Worm (Caenorhabditis elegans) whole organism, L4/young adult: ENCODE results near the gene Y69A2AR.12.

Experiments
- W03F9.2 ChIP-seq: fragments of 150-350 bp; optimal IDR thresholded peaks from 2 replicates; lab custom pipeline; 2014; ENCODE audit warnings: missing biosample characterization, missing genetic modification characterization
- dao-5 ChIP-seq: sonication (generic microtip); optimal IDR thresholded peaks from 2 replicates; lab custom pipeline; 2016; ENCODE audit warnings: missing genotype, missing genetic modification characterization, moderate library complexity, missing compliant biosample characterization
- him-1 ChIP-seq: sonication (generic microtip); optimal IDR thresholded peaks from 2 replicates; lab custom pipeline; 2016; ENCODE audit warnings: missing genotype, missing genetic modification reagents, missing genetic modification characterization, missing compliant biosample characterization

Gene Y69A2AR.12

ce11 chrIV:2568267-2568666 is at the start of gene Y69A2AR.12, which contains the start of gene Y69A2AR.25:
Gene Y69A2AR.12 (plus strand): TSS chrIV:2568614.
Gene Y69A2AR.25 (minus strand): TSS chrIV:2568367.
- TF ChIP-seq W03F9.2 (tag; lab: Kevin White, UChicago) (no peak), him-1 (tag; lab: Kevin White, UChicago) (no peak), dao-5 (no peak)

- no peak for TF ChIP-seq him-1 (tag; lab: Kevin White, UChicago)
- no peak for TF ChIP-seq dao-5
- TF ChIP-seq W03F9.2 (tag; lab: Kevin White, UChicago), result no peak
These were observed 41.6 kb upstream of the Y69A2AR.12 start for ce11 chrIV:2526836-2527235.

ce11 chrIV:2529281-2529680 is 39.1 kb upstream of the Y69A2AR.12 start:
- TF ChIP-seq dao-5 (no peak), W03F9.2 (tag; lab: Kevin White, UChicago) (no peak), him-1 (tag; lab: Kevin White, UChicago) (no peak)

- TF ChIP-seq him-1 (tag; lab: Kevin White, UChicago) (no peak), W03F9.2 (tag; lab: Kevin White, UChicago) (no peak), dao-5 (no peak)
These were observed 38.1 kb upstream of the Y69A2AR.12 start for ce11 chrIV:2530285-2530684.

ce11 chrIV:2537741-2538140 is 30.7 kb upstream of the Y69A2AR.12 start:
- TF ChIP-seq him-1 (tag; lab: Kevin White, UChicago) (no peak), dao-5 (no peak), W03F9.2 (tag; lab: Kevin White, UChicago) (no peak)

ce11 chrIV:2542001-2542400 is 26.4 kb upstream of the Y69A2AR.12 start, which contains the start of gene sprr-3:
Gene sprr-3 (plus strand): TSS chrIV:2542301.
- no peak for TF ChIP-seq him-1 (tag; lab: Kevin White, UChicago)
- TF ChIP-seq W03F9.2 (tag; lab: Kevin White, UChicago), result no peak
- TF ChIP-seq dao-5, result no peak

- TF ChIP-seq dao-5 (no peak), W03F9.2 (tag; lab: Kevin White, UChicago) (no peak), him-1 (tag; lab: Kevin White, UChicago) (no peak)
These were observed 19.6 kb upstream of the Y69A2AR.12 start for ce11 chrIV:2548766-2549165.

- TF ChIP-seq W03F9.2 (tag; lab: Kevin White, UChicago) (no peak), him-1 (tag; lab: Kevin White, UChicago) (no peak), dao-5 (no peak)
These were observed 18.9 kb upstream of the Y69A2AR.12 start for ce11 chrIV:2549542-2549941.

- TF ChIP-seq him-1 (tag; lab: Kevin White, UChicago), result no peak
- TF ChIP-seq dao-5, result no peak
- no peak for TF ChIP-seq W03F9.2 (tag; lab: Kevin White, UChicago)
These were observed 17.0 kb upstream of the Y69A2AR.12 start, which contains the start of gene Y69A2AR.23 for ce11 chrIV:2551418-2551817. Gene Y69A2AR.23 (minus strand): TSS chrIV:2551684.

- TF ChIP-seq W03F9.2 (tag; lab: Kevin White, UChicago) (no peak), dao-5 (no peak), him-1 (tag; lab: Kevin White, UChicago) (no peak)
These were observed 16.6 kb upstream of the Y69A2AR.12 start for ce11 chrIV:2551838-2552237.

ce11 chrIV:2552276-2552675 is 16.1 kb upstream of the Y69A2AR.12 start:
- TF ChIP-seq dao-5 (no peak), him-1 (tag; lab: Kevin White, UChicago) (no peak), W03F9.2 (tag; lab: Kevin White, UChicago) (no peak)

ce11 chrIV:2552855-2553254 is 15.6 kb upstream of the Y69A2AR.12 start:
- TF ChIP-seq dao-5 (no peak), him-1 (tag; lab: Kevin White, UChicago) (no peak), W03F9.2 (tag; lab: Kevin White, UChicago) (no peak)

- no peak for TF ChIP-seq him-1 (tag; lab: Kevin White, UChicago)
- no peak for TF ChIP-seq W03F9.2 (tag; lab: Kevin White, UChicago)
- TF ChIP-seq dao-5, result no peak
These were observed 12.2 kb upstream of the Y69A2AR.12 start for ce11 chrIV:2556211-2556610.

- no peak for TF ChIP-seq dao-5
These were observed 7.1 kb upstream of the Y69A2AR.12 start, which contains the start of gene Y69A2AR.46 for ce11 chrIV:2561358-2561757. Gene Y69A2AR.46 (plus strand): TSS chrIV:2561658.

- TF ChIP-seq dao-5 (no peak), W03F9.2 (tag; lab: Kevin White, UChicago) (no peak), him-1 (tag; lab: Kevin White, UChicago) (no peak)
These were observed 6.3 kb upstream of the Y69A2AR.12 start, which contains the start of gene Y69A2AR.50 for ce11 chrIV:2562071-2562470. Gene Y69A2AR.50 (plus strand): TSS chrIV:2562371.
